Fruit fly (Drosophila melanogaster) whole organism, embryonic: ENCODE measurements around the gene dlp.

ENCODE experiments used
- B-H2 ChIP-seq: fragments of 200-800 bp; sonication (Bioruptor generic); optimal IDR thresholded peaks from 2 replicates; lab custom pipeline; 2018; ENCODE audit warnings: missing biosample characterization, mild to moderate bottlenecking, missing genetic modification characterization
- BEAF-32 ChIP-seq: fragments of 200-800 bp; sonication (Bioruptor generic); optimal IDR thresholded peaks from 3 replicates; lab custom pipeline; 2017; ENCODE audit warnings: missing biosample characterization, missing genetic modification characterization, mild to moderate bottlenecking, moderate library complexity, missing genetic modification reagents
- Bdp1 ChIP-seq: fragments of 200-800 bp; sonication (Bioruptor generic); optimal IDR thresholded peaks from 3 replicates; lab custom pipeline; 2016; ENCODE audit warnings: missing biosample characterization, missing genetic modification characterization
- Bteb2 ChIP-seq: fragments of 200-800 bp; sonication (Bioruptor generic); optimal IDR thresholded peaks from 2 replicates; lab custom pipeline; 2016; ENCODE audit warnings: missing biosample characterization, missing genetic modification characterization
- CG10565 ChIP-seq: fragments of 200-800 bp; sonication (Bioruptor generic); optimal IDR thresholded peaks from 3 replicates; lab custom pipeline; 2016; ENCODE audit warnings: missing biosample characterization, mild to moderate bottlenecking, missing genetic modification characterization
- CG12104 ChIP-seq: fragments of 200-800 bp; sonication (Bioruptor generic); optimal IDR thresholded peaks from 3 replicates; lab custom pipeline; 2016; ENCODE audit warnings: missing biosample characterization, missing genetic modification characterization
- CG1233 ChIP-seq: fragments of 200-800 bp; sonication (Bioruptor generic); optimal IDR thresholded peaks from 4 replicates; lab custom pipeline; 2018; ENCODE audit warnings: missing biosample characterization, mild to moderate bottlenecking, missing genetic modification characterization
- CG13123 ChIP-seq: fragments of 200-800 bp; sonication (Bioruptor generic); optimal IDR thresholded peaks from 2 replicates; lab custom pipeline; 2016; ENCODE audit warnings: missing biosample characterization, missing genetic modification characterization
- CG15479 ChIP-seq: fragments of 200-800 bp; sonication (Bioruptor generic); optimal IDR thresholded peaks from 3 replicates; lab custom pipeline; 2019; ENCODE audit warnings: missing biosample characterization, mild to moderate bottlenecking, missing genetic modification characterization, moderate library complexity
- CG17328 ChIP-seq: fragments of 200-800 bp; sonication (Bioruptor generic); IDR thresholded peaks from 2 replicates; pipeline ENCODE4 v1.3.6; 2022; ENCODE audit warnings: missing biosample characterization, missing genetic modification characterization
- CG18011 ChIP-seq: fragments of 200-800 bp; sonication (Bioruptor generic); optimal IDR thresholded peaks from 2 replicates; lab custom pipeline; 2017; ENCODE audit warnings: missing biosample characterization, missing genetic modification characterization, mild to moderate bottlenecking, moderate library complexity, missing genotype
- CG2712 ChIP-seq: fragments of 200-800 bp; optimal IDR thresholded peaks from 3 replicates; lab custom pipeline; 2019; ENCODE audit warnings: missing biosample characterization, mild to moderate bottlenecking, missing genetic modification characterization, moderate library complexity
- CG30431 ChIP-seq: fragments of 200-800 bp; sonication (Bioruptor generic); optimal IDR thresholded peaks from 2 replicates; lab custom pipeline; 2017; ENCODE audit warnings: missing biosample characterization, missing genetic modification characterization
- CG31441 ChIP-seq: fragments of 200-800 bp; sonication (Bioruptor generic); IDR thresholded peaks from 2 replicates; pipeline ENCODE4 v1.3.6; 2022; ENCODE audit warnings: missing biosample characterization, missing genetic modification characterization
- CG3726 ChIP-seq: fragments of 200-800 bp; sonication (Bioruptor generic); IDR thresholded peaks from 3 replicates; pipeline ENCODE4, ENCODE4 v1.3.6; 2022; ENCODE audit warnings: missing biosample characterization, missing genetic modification characterization
- CG3838 ChIP-seq: fragments of 200-800 bp; sonication (Bioruptor generic); optimal IDR thresholded peaks from 3 replicates; lab custom pipeline; 2016; ENCODE audit warnings: missing biosample characterization, missing genetic modification characterization
- CG5180 ChIP-seq: fragments of 200-800 bp; sonication (Bioruptor generic); optimal IDR thresholded peaks from 3 replicates; lab custom pipeline; 2017; ENCODE audit warnings: missing biosample characterization, missing genetic modification characterization, mild to moderate bottlenecking, moderate library complexity, missing genetic modification reagents
- CG7839 ChIP-seq: fragments of 200-800 bp; sonication (Bioruptor generic); optimal IDR thresholded peaks from 3 replicates; lab custom pipeline; 2018; ENCODE audit warnings: missing biosample characterization, mild to moderate bottlenecking, missing genetic modification characterization, moderate library complexity
- CG9817 ChIP-seq: fragments of 200-800 bp; sonication (Bioruptor generic); optimal IDR thresholded peaks from 2 replicates; lab custom pipeline; 2018; ENCODE audit warnings: missing biosample characterization, mild to moderate bottlenecking, missing genetic modification characterization, moderate library complexity
- CG9932 ChIP-seq: fragments of 200-800 bp; sonication (Bioruptor generic); IDR thresholded peaks from 2 replicates; pipeline ENCODE4 v1.3.6; 2022; ENCODE audit warnings: missing biosample characterization, missing genetic modification characterization
- CkIIα-i1 ChIP-seq: fragments of 200-800 bp; sonication (Bioruptor generic); IDR thresholded peaks from 2 replicates; pipeline ENCODE4 v1.3.6; 2022; ENCODE audit warnings: missing biosample characterization, missing genetic modification characterization
- CoRest ChIP-seq: fragments of 200-800 bp; sonication (Bioruptor generic); optimal IDR thresholded peaks from 3 replicates; lab custom pipeline; 2018; ENCODE audit warnings: missing biosample characterization, mild to moderate bottlenecking, missing genetic modification characterization, moderate library complexity
- D19A ChIP-seq: fragments of 200-800 bp; optimal IDR thresholded peaks from 3 replicates; lab custom pipeline; 2019; ENCODE audit warnings: missing biosample characterization, mild to moderate bottlenecking, missing genetic modification characterization, moderate library complexity
- Dad ChIP-seq: fragments of 200-800 bp; sonication (Bioruptor generic); optimal IDR thresholded peaks from 3 replicates; lab custom pipeline; 2016; ENCODE audit warnings: missing biosample characterization, missing genetic modification characterization
- Dip2 ChIP-seq: fragments of 200-800 bp; sonication (Bioruptor generic); IDR thresholded peaks from 2 replicates; pipeline ENCODE4 v1.3.6; 2022; ENCODE audit warnings: missing biosample characterization, missing genetic modification characterization
- HLH4C ChIP-seq: fragments of 200-800 bp; sonication (Bioruptor generic); IDR thresholded peaks from 3 replicates; pipeline ENCODE4 v1.3.6; 2022; ENCODE audit warnings: missing biosample characterization, missing genetic modification characterization; ENCODE audit not compliant: partially characterized antibody
- Hmr ChIP-seq: fragments of 200-800 bp; sonication (Bioruptor generic); optimal IDR thresholded peaks from 3 replicates; lab custom pipeline; 2017; ENCODE audit warnings: mild to moderate bottlenecking, missing biosample characterization, missing genetic modification reagents, missing genetic modification characterization
- Lhr ChIP-seq: fragments of 200-800 bp; sonication (Bioruptor generic); optimal IDR thresholded peaks from 3 replicates; lab custom pipeline; 2017; ENCODE audit warnings: mild to moderate bottlenecking, missing biosample characterization, missing genetic modification reagents, missing genetic modification characterization
- Lim3 ChIP-seq: fragments of 200-800 bp; sonication (Bioruptor generic); IDR thresholded peaks from 2 replicates; pipeline ENCODE4 v1.3.6; 2022; ENCODE audit warnings: missing biosample characterization, missing genetic modification characterization
- MESR4 ChIP-seq: fragments of 200-800 bp; sonication (Bioruptor generic); optimal IDR thresholded peaks from 2 replicates; lab custom pipeline; 2018; ENCODE audit warnings: missing biosample characterization, mild to moderate bottlenecking, missing genetic modification characterization, moderate library complexity
- Max ChIP-seq: fragments of 200-800 bp; sonication (Bioruptor generic); optimal IDR thresholded peaks from 2 replicates; lab custom pipeline; 2016; ENCODE audit warnings: missing biosample characterization, mild to moderate bottlenecking, missing genetic modification characterization
- Myb ChIP-seq: fragments of 200-800 bp; sonication (Bioruptor generic); optimal IDR thresholded peaks from 2 replicates; lab custom pipeline; 2016; ENCODE audit warnings: missing biosample characterization, missing genetic modification characterization
- Nf-YB ChIP-seq: fragments of 200-800 bp; sonication (Bioruptor generic); optimal IDR thresholded peaks from 3 replicates; lab custom pipeline; 2019; ENCODE audit warnings: missing biosample characterization, mild to moderate bottlenecking, missing genetic modification characterization, moderate library complexity
- Side ChIP-seq: fragments of 200-800 bp; sonication (Bioruptor generic); optimal IDR thresholded peaks from 2 replicates; lab custom pipeline; 2016; ENCODE audit warnings: missing biosample characterization, missing genetic modification characterization
- Spps ChIP-seq: fragments of 200-800 bp; sonication (Bioruptor generic); optimal IDR thresholded peaks from 2 replicates; lab custom pipeline; 2018; ENCODE audit warnings: missing biosample characterization, mild to moderate bottlenecking, missing genetic modification characterization
- aop ChIP-seq: fragments of 200-800 bp; sonication (Bioruptor generic); IDR thresholded peaks from 2 replicates; pipeline ENCODE4 v1.3.6; 2022; ENCODE audit warnings: missing biosample characterization, missing genetic modification characterization
- cato ChIP-seq: fragments of 200-800 bp; sonication (Bioruptor generic); optimal IDR thresholded peaks from 2 replicates; lab custom pipeline; 2016; ENCODE audit warnings: missing biosample characterization, missing genetic modification characterization, borderline replicate concordance
- cg ChIP-seq: fragments of 200-800 bp; sonication (Bioruptor generic); optimal IDR thresholded peaks from 3 replicates; lab custom pipeline; 2019; ENCODE audit warnings: missing biosample characterization, mild to moderate bottlenecking, missing genetic modification characterization, moderate library complexity
- gem ChIP-seq: fragments of 200-800 bp; sonication (Bioruptor generic); optimal IDR thresholded peaks from 2 replicates; lab custom pipeline; 2019; ENCODE audit warnings: missing biosample characterization, mild to moderate bottlenecking, missing genetic modification characterization, moderate library complexity
- hkb ChIP-seq, 2 experiments: fragments of 200-800 bp in 1 of 2; fragments of >200 bp in 1 of 2; sonication (Bioruptor generic) in 1 of 2; IDR thresholded peaks in 1 of 2; optimal IDR thresholded peaks in 1 of 2; 2 replicates each; pipeline versions ENCODE4 v1.3.6 to Lab custom; 2017 to 2022; ENCODE audit warnings: missing biosample characterization in 1 of 2, missing genetic modification characterization in 1 of 2
- org-1 ChIP-seq: fragments of 200-800 bp; sonication (Bioruptor generic); optimal IDR thresholded peaks from 2 replicates; lab custom pipeline; 2017; ENCODE audit warnings: missing biosample characterization, missing genetic modification characterization
- prd ChIP-seq, 3 experiments: fragments of >200 bp in 2 of 3; fragments of 200-800 bp in 1 of 3; sonication (Bioruptor generic) in 1 of 3; optimal IDR thresholded peaks in 2 of 3; IDR thresholded peaks in 1 of 3; 2 replicates in 2 of 3; 3 replicates in 1 of 3; pipeline versions ENCODE4 v1.3.6 to Lab custom; 2017 to 2022; ENCODE audit warnings: missing biosample characterization in 1 of 3, missing genetic modification characterization in 1 of 3
- sens ChIP-seq: fragments of 200-800 bp; sonication (Bioruptor generic); peaks from one replicate; lab custom pipeline; 2016; ENCODE audit warnings: missing biosample characterization, missing genetic modification characterization
- sisA ChIP-seq: fragments of 200-800 bp; sonication (Bioruptor generic); IDR thresholded peaks from 2 replicates; pipeline ENCODE4 v1.3.6; 2022; ENCODE audit warnings: missing biosample characterization, missing genetic modification characterization
- tna ChIP-seq: fragments of 200-800 bp; sonication (Bioruptor generic); IDR thresholded peaks from 2 replicates; pipeline ENCODE4 v1.3.6; 2022; ENCODE audit warnings: missing biosample characterization, missing genetic modification characterization; ENCODE audit not compliant: partially characterized antibody
- tx ChIP-seq: fragments of 200-800 bp; sonication (Bioruptor generic); optimal IDR thresholded peaks from 2 replicates; lab custom pipeline; 2016; ENCODE audit warnings: missing biosample characterization, missing genetic modification characterization
- usp ChIP-seq: fragments of >200 bp; optimal IDR thresholded peaks from 2 replicates; lab custom pipeline; 2017; ENCODE audit warnings: missing biosample characterization, missing genetic modification characterization
- vfl ChIP-seq: fragments of 200-800 bp; sonication (Bioruptor generic); optimal IDR thresholded peaks from 2 replicates; lab custom pipeline; 2016; ENCODE audit warnings: missing biosample characterization, missing genetic modification characterization

dlp gene

DNA sequence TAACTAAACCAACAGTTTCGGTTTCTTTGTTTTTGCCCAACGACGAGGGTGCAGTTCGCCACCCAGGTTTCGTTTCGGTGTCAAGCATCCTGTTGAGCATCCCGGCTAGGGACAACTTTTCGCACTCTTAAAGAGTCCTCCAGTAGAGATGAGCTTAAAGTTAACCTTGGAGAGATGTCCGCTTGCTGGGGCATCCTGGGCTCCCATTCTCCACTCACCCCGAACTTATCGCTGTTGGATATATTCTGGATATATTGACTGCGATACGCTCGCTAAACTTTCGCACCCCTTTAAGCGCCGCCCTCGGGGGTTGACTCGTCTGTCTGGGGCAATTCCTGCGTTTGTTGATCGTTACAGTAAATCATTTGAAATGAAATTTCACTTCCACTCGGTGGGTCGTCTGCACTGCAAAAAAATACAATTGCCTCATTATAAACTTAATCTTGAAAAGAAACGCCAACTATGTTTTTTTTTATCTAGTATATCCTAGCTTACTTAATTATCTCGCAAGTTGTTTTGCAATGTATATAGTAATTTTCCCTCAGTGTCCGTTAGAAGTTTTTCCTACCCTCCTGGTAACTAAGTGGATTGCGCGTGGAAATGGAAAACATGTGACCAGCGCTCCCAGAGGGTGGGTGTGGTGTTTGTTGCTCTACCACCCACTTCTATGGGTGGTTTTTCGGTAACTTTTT, 29.3 kb downstream of the dlp start (continued):
- TF ChIP-seq gem (tag; lab: Kevin White, UChicago): peak; percentile 89
- TF ChIP-seq CG15479 (GFP tag; lab: Kevin White, UChicago): no peak
- no peak for TF ChIP-seq tna (GFP tag; lab: Robert Waterston, UW)
- TF ChIP-seq org-1 (GFP tag; lab: Kevin White, UChicago): peak; percentile 81
- TF ChIP-seq CG5180 (GFP tag; lab: Kevin White, UChicago): peak; percentile 16
- peak; percentile 51; the same call in 1 of the 3 replicates for TF ChIP-seq CG3726
- peak; percentile 58 for TF ChIP-seq CG30431 (GFP tag; lab: Kevin White, UChicago)
- TF ChIP-seq Lim3: peak; percentile 73
- TF ChIP-seq CG9932 (GFP tag; lab: Robert Waterston, UW): peak; percentile 70
- peak; percentile 45 for TF ChIP-seq CG12104
- TF ChIP-seq Dip2 (GFP tag; lab: Robert Waterston, UW): no peak
- TF ChIP-seq CG2712 (tag; lab: Kevin White, UChicago): peak; percentile 85
- TF ChIP-seq HLH4C (GFP tag; lab: Robert Waterston, UW): no peak
- TF ChIP-seq CG3838: no peak
- no peak for TF ChIP-seq cg (GFP tag; lab: Kevin White, UChicago)
- no peak for TF ChIP-seq prd (optimal IDR thresholded peaks at IDR 0.05; lab: Kevin White, UChicago)
- TF ChIP-seq prd (GFP tag; IDR thresholded peaks at IDR 0.05; lab: Robert Waterston, UW): peak; percentile 90
- TF ChIP-seq Lhr (GFP tag; lab: Kevin White, UChicago): peak; percentile 38
- peak; percentile 88 for TF ChIP-seq Hmr (GFP tag; lab: Kevin White, UChicago)
- peak; percentile 50 for TF ChIP-seq Nf-YB (GFP tag; lab: Kevin White, UChicago)
- TF ChIP-seq cato (GFP tag; lab: Kevin White, UChicago): peak; percentile 45
- peak; percentile 81 for TF ChIP-seq Dad (GFP tag; lab: Kevin White, UChicago)
- TF ChIP-seq D19A (tag; lab: Kevin White, UChicago): peak; percentile 36
- peak; percentile 81 for TF ChIP-seq CoRest (tag; lab: Kevin White, UChicago)
- peak; percentile 74 for TF ChIP-seq tx (GFP tag; lab: Kevin White, UChicago)
- TF ChIP-seq CG31441 (GFP tag; lab: Robert Waterston, UW): peak; percentile 86
- no peak for TF ChIP-seq CkIIα-i1 (GFP tag; lab: Robert Waterston, UW)
- peak; percentile 57 for TF ChIP-seq Max (GFP tag; lab: Kevin White, UChicago)
- TF ChIP-seq CG18011 (GFP tag; lab: Kevin White, UChicago): peak; percentile 8
- peak; percentile 64 for TF ChIP-seq Bdp1 (GFP tag; lab: Kevin White, UChicago)
- TF ChIP-seq CG7839 (tag; lab: Kevin White, UChicago): peak; percentile 87
- peak; percentile 86 for TF ChIP-seq CG17328 (GFP tag; lab: Robert Waterston, UW)
- TF ChIP-seq MESR4: peak; percentile 7
- TF ChIP-seq CG13123 (GFP tag; lab: Kevin White, UChicago): peak; percentile 17
- TF ChIP-seq vfl (GFP tag; lab: Kevin White, UChicago): peak; percentile 37
- TF ChIP-seq sisA (GFP tag; lab: Robert Waterston, UW): peak; percentile 86
- TF ChIP-seq CG1233 (GFP tag; lab: Kevin White, UChicago): peak; percentile 58
- no peak for TF ChIP-seq BEAF-32
- no peak for TF ChIP-seq hkb (optimal IDR thresholded peaks at IDR 0.05; lab: Kevin White, UChicago)
- TF ChIP-seq hkb (GFP tag; IDR thresholded peaks at IDR 0.05; lab: Robert Waterston, UW): peak; percentile 91
- TF ChIP-seq Bteb2 (GFP tag; lab: Kevin White, UChicago): peak; percentile 71
- peak; percentile 73 for TF ChIP-seq CG9817 (tag; lab: Kevin White, UChicago)
- no peak for TF ChIP-seq B-H2
- TF ChIP-seq sens (GFP tag; lab: Kevin White, UChicago): peak; percentile 96
- peak; percentile 60 for TF ChIP-seq Myb (GFP tag; lab: Kevin White, UChicago)
- peak; percentile 78 for TF ChIP-seq Side (GFP tag; lab: Kevin White, UChicago)
- TF ChIP-seq CG10565 (GFP tag; lab: Kevin White, UChicago): no peak
- TF ChIP-seq Spps (tag; lab: Kevin White, UChicago): peak; percentile 52
- TF ChIP-seq usp (GFP tag; lab: Kevin White, UChicago): no peak
- TF ChIP-seq aop: no peak
